Worm (Caenorhabditis elegans): ENCODE measurements around the gene fis-1.
A peak's percentile ranks its signal among the peaks of the same experiment; 100 is the strongest.

fis-1 gene

DNA sequence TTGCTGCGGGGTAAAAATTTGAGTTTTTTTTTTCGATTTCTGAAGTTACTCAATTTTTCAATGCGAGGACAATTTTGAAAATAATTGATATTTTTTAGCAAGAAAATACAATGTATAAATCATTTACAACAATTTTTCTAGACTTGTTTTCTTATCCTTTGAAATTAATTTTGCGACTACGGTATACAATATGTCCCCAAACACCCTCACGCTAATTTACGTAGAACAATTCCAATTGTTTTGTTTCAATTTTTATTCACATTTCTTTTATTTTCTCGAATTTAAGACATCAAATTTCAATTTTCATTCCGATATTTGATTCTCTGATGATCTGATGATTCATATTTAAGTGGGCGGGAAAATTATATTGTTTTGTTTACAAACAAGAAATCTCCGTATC is 27.0 kb downstream of the fis-1 start:
- peak in 1 of 2 experiments; percentile 7 for TF ChIP-seq lsy-2 (tag; optimal IDR thresholded peaks at IDR 0.05)
- TF ChIP-seq unc-62 (GFP tag; optimal IDR thresholded peaks at IDR 0.05 in 1 of 2), result peak in 1 of 2 experiments; percentile 60
- no peak for TF ChIP-seq unc-62 (tag; optimal IDR thresholded peaks at IDR 0.05)
- TF ChIP-seq ZK546.5 (tag; optimal IDR thresholded peaks at IDR 0.05), result no peak
- no peak for TF ChIP-seq nhr-48 (tag; optimal IDR thresholded peaks at IDR 0.05)
- no peak for TF ChIP-seq saeg-2 (GFP tag; IDR thresholded peaks at IDR 0.05)
- no peak for TF ChIP-seq gei-8 (GFP tag; optimal IDR thresholded peaks at IDR 0.05)

ce11 chrII:6782738-6783163 is 27.8 kb downstream of the fis-1 start:
- TF ChIP-seq spr-3 (GFP tag; optimal IDR thresholded peaks at IDR 0.05) (no peak), mep-1 (tag; optimal IDR thresholded peaks at IDR 0.05) (peak; percentile 68), lir-3 (tag; optimal IDR thresholded peaks at IDR 0.05) (no peak), lin-13 (GFP tag; optimal IDR thresholded peaks at IDR 0.05) (peak; percentile 40), daf-16 (GFP tag; optimal IDR thresholded peaks at IDR 0.05) (peak in 1 of 2 experiments; percentile 57), daf-16 (tag; optimal IDR thresholded peaks at IDR 0.05) (peak; percentile 20), hlh-11 (tag; optimal IDR thresholded peaks at IDR 0.05) (peak; percentile 69), hmg-1.1 (GFP tag; IDR thresholded peaks at IDR 0.05) (peak; percentile 68), arid-1 (GFP tag; conservative IDR thresholded peaks at IDR 0.05) (0 out of 2 replicates have a peak, but pooled peaks have one; percentile 40), nhr-237 (tag; optimal IDR thresholded peaks at IDR 0.05) (no peak), ctbp-1 (GFP tag; IDR thresholded peaks at IDR 0.05) (peak; percentile 69), daf-12 (tag; optimal IDR thresholded peaks at IDR 0.05) (no peak), nhr-6 (tag; optimal IDR thresholded peaks at IDR 0.05) (no peak), ztf-7 (tag; optimal IDR thresholded peaks at IDR 0.05) (no peak), dmd-9 (GFP tag; IDR thresholded peaks at IDR 0.05) (no peak), unc-62 (GFP tag; optimal IDR thresholded peaks at IDR 0.05 in 1 of 2) (no peak), unc-62 (tag; optimal IDR thresholded peaks at IDR 0.05) (no peak), vab-7 (GFP tag; IDR thresholded peaks at IDR 0.05) (no peak), nhr-77 (tag; optimal IDR thresholded peaks at IDR 0.05) (no peak), snpc-4 (tag; optimal IDR thresholded peaks at IDR 0.05) (no peak), snpc-1.2 (GFP tag; IDR thresholded peaks at IDR 0.05) (no peak), jun-1 (tag; optimal IDR thresholded peaks at IDR 0.05) (no peak), nhr-48 (tag; optimal IDR thresholded peaks at IDR 0.05) (no peak), pqm-1 (tag; optimal IDR thresholded peaks at IDR 0.05) (no peak), rbr-2 (tag; optimal IDR thresholded peaks at IDR 0.05) (peak; percentile 52), Y75B8A.6 (GFP tag; IDR thresholded peaks at IDR 0.05) (no peak), sdz-12 (GFP tag; optimal IDR thresholded peaks at IDR 0.05) (no peak), ceh-62 (tag; optimal IDR thresholded peaks at IDR 0.05) (no peak), F49E8.2 (tag; optimal IDR thresholded peaks at IDR 0.05; ENCODE audit: borderline replicate concordance) (no peak), nhr-28 (tag; optimal IDR thresholded peaks at IDR 0.05) (peak; percentile 80), ama-1 (optimal IDR thresholded peaks at IDR 0.05) (no peak), attf-4 (tag; optimal IDR thresholded peaks at IDR 0.05) (no peak), lin-1 (GFP tag; IDR thresholded peaks at IDR 0.05) (no peak), nhr-42 (GFP tag; IDR thresholded peaks at IDR 0.05) (no peak), fkh-10 (GFP tag; optimal IDR thresholded peaks at IDR 0.05) (no peak), nhr-11 (tag; optimal IDR thresholded peaks at IDR 0.05) (peak; percentile 70), F44E2.7 (GFP tag; IDR thresholded peaks at IDR 0.05) (no peak), Y105C5A.15 (GFP tag; IDR thresholded peaks at IDR 0.05) (no peak), ceh-32 (tag; optimal IDR thresholded peaks at IDR 0.05; ENCODE audit: poor library complexity) (no peak), mxl-2 (GFP tag; conservative IDR thresholded peaks at IDR 0.05) (no peak), lin-38 (GFP tag; IDR thresholded peaks at IDR 0.05) (peak; percentile 56), ces-1 (GFP tag; optimal IDR thresholded peaks at IDR 0.05) (no peak), hif-1 (tag; optimal IDR thresholded peaks at IDR 0.05) (peak in 1 of 2 experiments; percentile 61), nhr-41 (GFP tag; IDR thresholded peaks at IDR 0.05) (no peak), madf-9 (GFP tag; conservative IDR thresholded peaks at IDR 0.05) (0 out of 2 replicates have a peak, but pooled peaks have one; percentile 23), duxl-1 (tag; optimal IDR thresholded peaks at IDR 0.05; ENCODE audit: poor library complexity) (no peak), egl-43 (GFP tag; IDR thresholded peaks at IDR 0.05) (peak; percentile 58; the same call in 1 of the 2 replicates)

Data from whole organism, L4 larva.